Fruit fly (Drosophila melanogaster) whole organism, pupa: ENCODE data around the gene CG10973.

Source experiments
- CG14655 ChIP-seq: fragments of 200-800 bp; sonication (Bioruptor generic); optimal IDR thresholded peaks from 3 replicates; lab custom pipeline; 2017; ENCODE audit warnings: mild to moderate bottlenecking, missing biosample characterization, missing genetic modification reagents, missing genetic modification characterization
- CG15710 ChIP-seq: fragments of 200-800 bp; sonication (Bioruptor generic); optimal IDR thresholded peaks from 2 replicates; lab custom pipeline; 2018; ENCODE audit warnings: missing biosample characterization, mild to moderate bottlenecking, missing genetic modification characterization, moderate library complexity
- CG17806 ChIP-seq: fragments of 200-800 bp; sonication (Bioruptor generic); optimal IDR thresholded peaks from 2 replicates; lab custom pipeline; 2018; ENCODE audit warnings: missing biosample characterization, mild to moderate bottlenecking, missing genetic modification characterization, moderate library complexity
- CG8301 ChIP-seq: fragments of 200-800 bp; sonication (Bioruptor generic); optimal IDR thresholded peaks from 2 replicates; lab custom pipeline; 2018; ENCODE audit warnings: missing biosample characterization, mild to moderate bottlenecking, missing genetic modification characterization
- EcR ChIP-seq: fragments of 200-800 bp; sonication (Bioruptor generic); optimal IDR thresholded peaks from 3 replicates; lab custom pipeline; 2019; ENCODE audit warnings: missing biosample characterization, missing genetic modification characterization, mild to moderate bottlenecking, moderate library complexity, missing genetic modification reagents
- fd96Ca ChIP-seq: fragments of 200-800 bp; sonication (Bioruptor generic); IDR thresholded peaks from 3 replicates; pipeline ENCODE4 v1.3.6; 2022; ENCODE audit warnings: missing biosample characterization, missing genetic modification characterization
- gl ChIP-seq: fragments of 200-800 bp; sonication (Bioruptor generic); optimal IDR thresholded peaks from 2 replicates; lab custom pipeline; 2018; ENCODE audit warnings: missing biosample characterization, mild to moderate bottlenecking, missing genetic modification characterization

DNA sequence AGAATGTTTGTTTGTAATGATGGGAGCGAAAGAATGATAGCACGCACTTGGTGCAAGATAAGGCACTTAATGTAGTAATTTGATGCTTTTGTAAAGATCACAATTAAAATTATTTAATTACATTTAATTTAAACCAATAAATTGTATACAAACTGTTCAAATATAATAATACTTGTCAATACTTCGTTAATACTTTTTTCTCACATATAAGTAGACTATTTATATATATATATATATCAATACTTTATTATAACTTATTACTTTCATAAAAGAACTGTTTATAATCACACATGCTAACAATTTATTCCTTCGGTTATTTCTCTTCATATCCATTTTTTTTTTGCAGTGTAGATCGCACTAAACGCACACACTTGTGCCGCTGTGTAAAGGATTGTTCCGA is 37.0 kb downstream of the CG10973 start:
- TF ChIP-seq CG14655 (GFP tag; lab: Kevin White, UChicago): no peak
- no peak for TF ChIP-seq fd96Ca (GFP tag; lab: Robert Waterston, UW)
- TF ChIP-seq EcR (GFP tag; lab: Kevin White, UChicago): no peak
- no peak for TF ChIP-seq CG8301 (tag; lab: Kevin White, UChicago)
- TF ChIP-seq CG15710 (tag; lab: Kevin White, UChicago): no peak
- no peak for TF ChIP-seq gl (tag; lab: Kevin White, UChicago)
- no peak for TF ChIP-seq CG17806
